Fruit fly (Drosophila melanogaster): ENCODE data around the gene CG44837.

The CG44837 gene

dm6 chr3L:11801622-11802021 lies 137.1 kb downstream of the CG44837 start:
- TF ChIP-seq h (optimal IDR thresholded peaks at IDR 0.05) = no peak
- TF ChIP-seq insv (optimal IDR thresholded peaks at IDR 0.05) = no peak
- TF ChIP-seq psq (optimal IDR thresholded peaks at IDR 0.05) = no peak
- no peak for TF ChIP-seq Sin3A (optimal IDR thresholded peaks at IDR 0.05)
- TF ChIP-seq Myc (optimal IDR thresholded peaks at IDR 0.05) = no peak
- TF ChIP-seq ttk (optimal IDR thresholded peaks at IDR 0.05) = no peak

- TF ChIP-seq Sin3A (optimal IDR thresholded peaks at IDR 0.05) (no peak), Myc (optimal IDR thresholded peaks at IDR 0.05) (no peak), insv (optimal IDR thresholded peaks at IDR 0.05) (no peak), h (optimal IDR thresholded peaks at IDR 0.05) (no peak), psq (optimal IDR thresholded peaks at IDR 0.05) (no peak)
Observed at dm6 chr3L:11800761-11801160, 137.9 kb downstream of the CG44837 start, which contains the start of gene Gcat. TSS of gene Gcat (minus strand) at chr3L:11800861.

Measured in Kc167 (cell line).